Fruit fly (Drosophila melanogaster): Measurements from ENCODE around the gene alpha-Est4.

Gene alpha-Est4

dm6 chr3R:7506314-7506988, 32.0 kb downstream of the alpha-Est4 start (continued):
- TF ChIP-seq gem (tag; optimal IDR thresholded peaks at IDR 0.05) (peak; percentile 92), CG1024 (GFP tag; IDR thresholded peaks at IDR 0.05) (no peak), CG6813 (GFP tag; optimal IDR thresholded peaks at IDR 0.05) (peak; percentile 65), ind (GFP tag; optimal IDR thresholded peaks at IDR 0.05) (peak; percentile 84), CG13424 (tag; optimal IDR thresholded peaks at IDR 0.05) (peak; percentile 67), gfzf (GFP tag; optimal IDR thresholded peaks at IDR 0.05) (no peak), zfh1 (GFP tag; IDR thresholded peaks at IDR 0.05) (peak; percentile 59; the same call in 2 of the 3 replicates), Ets65A (GFP tag) (peak; percentile 98), D (optimal IDR thresholded peaks at IDR 0.05) (no peak), D (GFP tag; optimal IDR thresholded peaks at IDR 0.05) (no peak), pan (optimal IDR thresholded peaks at IDR 0.05) (no peak), pan (GFP tag; optimal IDR thresholded peaks at IDR 0.05 in 1 of 2, IDR thresholded peaks at IDR 0.05 in 1 of 2) (peak in 1 of 2 experiments; percentile 83), fd3F (GFP tag; optimal IDR thresholded peaks at IDR 0.05) (peak; percentile 87), hb (GFP tag; IDR thresholded peaks at IDR 0.05; ENCODE audit: partially characterized antibody) (no peak), crp (GFP tag; optimal IDR thresholded peaks at IDR 0.05) (peak in 1 of 2 experiments; percentile 19), insv (GFP tag; optimal IDR thresholded peaks at IDR 0.05) (no peak), CG8944 (GFP tag; optimal IDR thresholded peaks at IDR 0.05) (peak; percentile 77), btn (GFP tag; optimal IDR thresholded peaks at IDR 0.05) (no peak), abd-A (tag; optimal IDR thresholded peaks at IDR 0.05) (peak; percentile 59), CG12391 (tag; optimal IDR thresholded peaks at IDR 0.05) (peak; percentile 76), Camta (GFP tag; optimal IDR thresholded peaks at IDR 0.05) (peak; percentile 67), Med (GFP tag) (peak; percentile 99), CG17612 (GFP tag; IDR thresholded peaks at IDR 0.05) (0 out of 2 replicates have a peak, but pooled peaks have one; percentile 45), sens-2 (GFP tag; IDR thresholded peaks at IDR 0.05) (no peak), h (optimal IDR thresholded peaks at IDR 0.05) (no peak), ro (GFP tag; IDR thresholded peaks at IDR 0.05) (no peak), br (optimal IDR thresholded peaks at IDR 0.05) (no peak), CG13123 (GFP tag; optimal IDR thresholded peaks at IDR 0.05) (peak; percentile 60), CG2199 (GFP tag; IDR thresholded peaks at IDR 0.05) (no peak), pros (GFP tag; optimal IDR thresholded peaks at IDR 0.05) (no peak), Opbp (GFP tag; IDR thresholded peaks at IDR 0.05; ENCODE audit: partially characterized antibody) (no peak), CG14860 (GFP tag; IDR thresholded peaks at IDR 0.05; ENCODE audit: partially characterized antibody) (no peak), CG33213 (GFP tag; optimal IDR thresholded peaks at IDR 0.05) (peak; percentile 66), jigr1 (GFP tag; IDR thresholded peaks at IDR 0.05) (no peak), HmgD (GFP tag; optimal IDR thresholded peaks at IDR 0.05) (peak; percentile 34), lola (GFP tag; optimal IDR thresholded peaks at IDR 0.05) (no peak), B-H2 (GFP tag; optimal IDR thresholded peaks at IDR 0.05) (peak; percentile 29), E2f1 (GFP tag; IDR thresholded peaks at IDR 0.05) (peak; percentile 69), CG6683 (GFP tag; optimal IDR thresholded peaks at IDR 0.05) (peak; percentile 63), Asciz (GFP tag; optimal IDR thresholded peaks at IDR 0.05) (peak; percentile 19), CG5245 (GFP tag; optimal IDR thresholded peaks at IDR 0.05) (peak; percentile 49), CG14667 (GFP tag; IDR thresholded peaks at IDR 0.05) (peak; percentile 53; the same call in 1 of the 2 replicates), hbn (GFP tag; IDR thresholded peaks at IDR 0.05; ENCODE audit: partially characterized antibody) (no peak), Nf-YB (GFP tag; optimal IDR thresholded peaks at IDR 0.05) (peak; percentile 58), CG3281 (GFP tag; optimal IDR thresholded peaks at IDR 0.05) (peak; percentile 93), ap (GFP tag; IDR thresholded peaks at IDR 0.05) (peak; percentile 45), CG13296 (GFP tag; optimal IDR thresholded peaks at IDR 0.05) (peak; percentile 81), CG12942 (GFP tag; optimal IDR thresholded peaks at IDR 0.05) (peak; percentile 71), CG4404 (GFP tag; IDR thresholded peaks at IDR 0.05) (peak; percentile 53), amos (GFP tag; IDR thresholded peaks at IDR 0.05; ENCODE audit: partially characterized antibody) (no peak)

Measured in whole organism, embryonic.